Fruit fly (Drosophila melanogaster): Measurements from ENCODE around the gene ranshi.
A peak's percentile ranks its signal among the peaks of the same experiment; 100 is the strongest.

ranshi gene

dm6 chr3R:8731597-8732263, 2.2 kb upstream of the ranshi start, which contains the start of the genes M1BP and CG8202 (continued):
- TF ChIP-seq Poxn (GFP tag; IDR thresholded peaks at IDR 0.05) (no peak), lola (GFP tag; optimal IDR thresholded peaks at IDR 0.05) (peak in 1 of 3 experiments; percentile 96), unc-4 (GFP tag; IDR thresholded peaks at IDR 0.05; ENCODE audit: partially characterized antibody) (no peak), otp (GFP tag; IDR thresholded peaks at IDR 0.05) (no peak), E2f1 (GFP tag; IDR thresholded peaks at IDR 0.05) (peak; percentile 73; the same call in 1 of the 2 replicates), HLH3B (GFP tag; IDR thresholded peaks at IDR 0.05) (peak; percentile 58), CG31224 (GFP tag; IDR thresholded peaks at IDR 0.05) (peak; percentile 52), Stat92E (GFP tag; optimal IDR thresholded peaks at IDR 0.05) (no peak), CG11093 (GFP tag; IDR thresholded peaks at IDR 0.05) (peak; percentile 72; the same call in 1 of the 3 replicates), stc (GFP tag; IDR thresholded peaks at IDR 0.05) (0 out of 2 replicates have a peak, but pooled peaks have one; percentile 39), Doc2 (GFP tag; IDR thresholded peaks at IDR 0.05) (peak; percentile 34; the same call in 1 of the 2 replicates), Ssrp (tag; optimal IDR thresholded peaks at IDR 0.05) (peak; percentile 92), MTF-1 (GFP tag; optimal IDR thresholded peaks at IDR 0.05; ENCODE audit: borderline replicate concordance) (peak; percentile 37), CG2129 (GFP tag; IDR thresholded peaks at IDR 0.05; ENCODE audit: partially characterized antibody) (no peak), CG15269 (tag; optimal IDR thresholded peaks at IDR 0.05) (peak; percentile 89), Trl (optimal IDR thresholded peaks at IDR 0.05) (no peak), Trl (GFP tag; optimal IDR thresholded peaks at IDR 0.05) (peak; percentile 34), CG5953 (GFP tag; IDR thresholded peaks at IDR 0.05) (no peak), klu (GFP tag; IDR thresholded peaks at IDR 0.05) (peak; percentile 67; the same call in 1 of the 2 replicates), her (GFP tag; optimal IDR thresholded peaks at IDR 0.05) (no peak), Mrtf (GFP tag; IDR thresholded peaks at IDR 0.05) (peak; percentile 74; the same call in 2 of the 3 replicates), CG30020 (tag; optimal IDR thresholded peaks at IDR 0.05) (peak; percentile 85), CG6813 (GFP tag; optimal IDR thresholded peaks at IDR 0.05) (peak; percentile 81), CG7963 (GFP tag; IDR thresholded peaks at IDR 0.05; ENCODE audit: partially characterized antibody) (no peak), dysf (GFP tag; IDR thresholded peaks at IDR 0.05) (peak; percentile 88), Hr3 (GFP tag; optimal IDR thresholded peaks at IDR 0.05) (peak; percentile 94), z (GFP tag; IDR thresholded peaks at IDR 0.05) (no peak), CG16813 (GFP tag; IDR thresholded peaks at IDR 0.05; ENCODE audit: partially characterized antibody) (no peak), HLH4C (GFP tag; IDR thresholded peaks at IDR 0.05; ENCODE audit: partially characterized antibody) (no peak), CG11247 (GFP tag; IDR thresholded peaks at IDR 0.05) (peak; percentile 67), CG10565 (GFP tag; optimal IDR thresholded peaks at IDR 0.05) (peak; percentile 43), bowl (GFP tag; IDR thresholded peaks at IDR 0.05) (no peak), lbe (GFP tag; optimal IDR thresholded peaks at IDR 0.05) (peak; percentile 78), wek (GFP tag; optimal IDR thresholded peaks at IDR 0.05) (no peak), TFAM (GFP tag; optimal IDR thresholded peaks at IDR 0.05) (no peak), exex (tag; optimal IDR thresholded peaks at IDR 0.05) (peak; percentile 66), CG3847 (GFP tag; IDR thresholded peaks at IDR 0.05) (peak; percentile 79), gcm2 (GFP tag; optimal IDR thresholded peaks at IDR 0.05) (no peak), Dek (tag; optimal IDR thresholded peaks at IDR 0.05) (no peak), NC2α (GFP tag; optimal IDR thresholded peaks at IDR 0.05) (no peak), CG2199 (GFP tag; IDR thresholded peaks at IDR 0.05) (no peak), pfk (GFP tag; optimal IDR thresholded peaks at IDR 0.05) (no peak), CG1233 (GFP tag; optimal IDR thresholded peaks at IDR 0.05) (peak; percentile 96), ase (GFP tag; IDR thresholded peaks at IDR 0.05) (peak; percentile 52; the same call in 1 of the 3 replicates), Hey (tag; optimal IDR thresholded peaks at IDR 0.05) (no peak), onecut (GFP tag; IDR thresholded peaks at IDR 0.05) (peak; percentile 69), pan (optimal IDR thresholded peaks at IDR 0.05) (no peak), pan (GFP tag; optimal IDR thresholded peaks at IDR 0.05 in 1 of 2, IDR thresholded peaks at IDR 0.05 in 1 of 2) (peak in 1 of 2 experiments; percentile 69), CG11398 (GFP tag; optimal IDR thresholded peaks at IDR 0.05) (no peak), odd (GFP tag; optimal IDR thresholded peaks at IDR 0.05) (peak; percentile 92)

All from whole organism, embryonic.